Fruit fly (Drosophila melanogaster) whole organism, embryonic: Measurements from ENCODE around the gene CG12477.

Experiments
- Abd-B ChIP-seq: fragments of 200-800 bp; sonication (Bioruptor generic); optimal IDR thresholded peaks from 2 replicates; lab custom pipeline; 2018; ENCODE audit warnings: missing biosample characterization, mild to moderate bottlenecking, missing genetic modification characterization, moderate library complexity
- Blimp-1 ChIP-seq: fragments of 200-800 bp; sonication (Bioruptor generic); optimal IDR thresholded peaks from 3 replicates; lab custom pipeline; 2018; ENCODE audit warnings: missing biosample characterization, missing genetic modification characterization, mild to moderate bottlenecking, moderate library complexity, missing genetic modification reagents
- CG10565 ChIP-seq: fragments of 200-800 bp; sonication (Bioruptor generic); optimal IDR thresholded peaks from 3 replicates; lab custom pipeline; 2016; ENCODE audit warnings: missing biosample characterization, mild to moderate bottlenecking, missing genetic modification characterization
- CG12071 ChIP-seq: fragments of 200-800 bp; sonication (Bioruptor generic); optimal IDR thresholded peaks from 3 replicates; lab custom pipeline; 2018; ENCODE audit warnings: missing biosample characterization, mild to moderate bottlenecking, missing genetic modification characterization
- CG17568 ChIP-seq: fragments of 200-800 bp; sonication (Bioruptor generic); optimal IDR thresholded peaks from 2 replicates; lab custom pipeline; 2018; ENCODE audit warnings: missing biosample characterization, mild to moderate bottlenecking, missing genetic modification characterization, moderate library complexity
- CG18599 ChIP-seq: fragments of 200-800 bp; sonication (Bioruptor generic); optimal IDR thresholded peaks from 3 replicates; lab custom pipeline; 2017; ENCODE audit warnings: missing biosample characterization, missing genetic modification characterization, mild to moderate bottlenecking, moderate library complexity, missing genetic modification reagents
- CG2202 ChIP-seq: fragments of 200-800 bp; sonication (Bioruptor generic); optimal IDR thresholded peaks from 2 replicates; lab custom pipeline; 2018; ENCODE audit warnings: missing biosample characterization, mild to moderate bottlenecking, missing genetic modification characterization
- CG32532 ChIP-seq: fragments of 200-800 bp; sonication (Bioruptor generic); IDR thresholded peaks from 2 replicates; pipeline ENCODE4 v1.3.6; 2022; ENCODE audit warnings: missing biosample characterization, missing genetic modification characterization
- CG3847 ChIP-seq: fragments of 200-800 bp; sonication (Bioruptor generic); IDR thresholded peaks from 2 replicates; pipeline ENCODE4 v1.3.6; 2022; ENCODE audit warnings: missing biosample characterization, missing genetic modification characterization
- CG4282 ChIP-seq: fragments of 200-800 bp; sonication (Bioruptor generic); optimal IDR thresholded peaks from 2 replicates; lab custom pipeline; 2016; ENCODE audit warnings: missing biosample characterization, missing genetic modification characterization
- CG4328 ChIP-seq: fragments of 200-800 bp; sonication (Bioruptor generic); optimal IDR thresholded peaks from 3 replicates; lab custom pipeline; 2017; ENCODE audit warnings: missing biosample characterization, missing genetic modification reagents, missing genetic modification characterization
- CG4730 ChIP-seq: fragments of 200-800 bp; sonication (Bioruptor generic); IDR thresholded peaks from 2 replicates; pipeline ENCODE4 v1.3.6; 2022; ENCODE audit warnings: missing biosample characterization, missing genetic modification characterization
- CG4854 ChIP-seq: fragments of 200-800 bp; sonication (Bioruptor generic); optimal IDR thresholded peaks from 2 replicates; lab custom pipeline; 2016; ENCODE audit warnings: missing biosample characterization, missing genetic modification characterization, inconsistent platforms
- CG7987 ChIP-seq: fragments of 200-800 bp; sonication (Bioruptor generic); optimal IDR thresholded peaks from 2 replicates; lab custom pipeline; 2018; ENCODE audit warnings: missing biosample characterization, mild to moderate bottlenecking, missing genetic modification characterization, moderate library complexity
- CG8281 ChIP-seq: fragments of 200-800 bp; sonication (Bioruptor generic); optimal IDR thresholded peaks from 2 replicates; lab custom pipeline; 2018; ENCODE audit warnings: missing biosample characterization, mild to moderate bottlenecking, missing genetic modification characterization, moderate library complexity
- CG8924 ChIP-seq: fragments of 200-800 bp; optimal IDR thresholded peaks from 3 replicates; lab custom pipeline; 2019; ENCODE audit warnings: missing biosample characterization, mild to moderate bottlenecking, missing genetic modification characterization, moderate library complexity
- Dad ChIP-seq: fragments of 200-800 bp; sonication (Bioruptor generic); optimal IDR thresholded peaks from 3 replicates; lab custom pipeline; 2016; ENCODE audit warnings: missing biosample characterization, missing genetic modification characterization
- Drgx ChIP-seq: fragments of 200-800 bp; sonication (Bioruptor generic); IDR thresholded peaks from 2 replicates; pipeline ENCODE4 v1.3.6; 2022; ENCODE audit warnings: missing biosample characterization, missing genetic modification characterization
- E2f2 ChIP-seq: fragments of 200-800 bp; sonication (Bioruptor generic); IDR thresholded peaks from 2 replicates; pipeline ENCODE4 v1.3.6; 2022; ENCODE audit warnings: missing biosample characterization, missing genetic modification characterization
- ERR ChIP-seq: fragments of 200-800 bp; sonication (Bioruptor generic); optimal IDR thresholded peaks from 2 replicates; lab custom pipeline; 2016; ENCODE audit warnings: missing biosample characterization, missing genetic modification characterization
- Mad ChIP-seq: fragments of 200-800 bp; sonication (Bioruptor generic); optimal IDR thresholded peaks from 2 replicates; lab custom pipeline; 2016; ENCODE audit warnings: missing biosample characterization, missing genetic modification characterization
- PHDP ChIP-seq: fragments of 200-800 bp; sonication (Bioruptor generic); optimal IDR thresholded peaks from 3 replicates; lab custom pipeline; 2018; ENCODE audit warnings: missing biosample characterization, mild to moderate bottlenecking, missing genetic modification characterization, moderate library complexity
- Rfx ChIP-seq: fragments of 200-800 bp; sonication (Bioruptor generic); IDR thresholded peaks from 2 replicates; pipeline ENCODE4 v1.3.6; 2022; ENCODE audit warnings: missing biosample characterization, missing genetic modification characterization
- Trl ChIP-seq, 3 experiments: fragments of >200 bp in 2 of 3; fragments of 200-800 bp in 1 of 3; sonication (Bioruptor generic) in 1 of 3; optimal IDR thresholded peaks; 2 replicates in 1 of 3; 3 replicates in 2 of 3; lab custom pipeline; 2016 to 2017; ENCODE audit warnings: missing biosample characterization in 1 of 3, missing genetic modification characterization in 1 of 3
- ato ChIP-seq: fragments of 200-800 bp; sonication (Bioruptor generic); IDR thresholded peaks from 2 replicates; pipeline ENCODE4 v1.3.6; 2022; ENCODE audit warnings: missing biosample characterization, missing genetic modification characterization; ENCODE audit not compliant: partially characterized antibody
- cg ChIP-seq: fragments of 200-800 bp; sonication (Bioruptor generic); optimal IDR thresholded peaks from 3 replicates; lab custom pipeline; 2019; ENCODE audit warnings: missing biosample characterization, mild to moderate bottlenecking, missing genetic modification characterization, moderate library complexity
- chinmo ChIP-seq: fragments of 200-800 bp; sonication (Bioruptor generic); IDR thresholded peaks from 4 replicates; pipeline ENCODE4 v1.3.6; 2022; ENCODE audit warnings: missing biosample characterization, missing genetic modification characterization; ENCODE audit not compliant: partially characterized antibody
- cwo ChIP-seq: fragments of 200-800 bp; sonication (Bioruptor generic); optimal IDR thresholded peaks from 3 replicates; lab custom pipeline; 2017; ENCODE audit warnings: missing biosample characterization, missing genetic modification characterization, mild to moderate bottlenecking, moderate library complexity, missing genetic modification reagents
- emc ChIP-seq: fragments of 200-800 bp; sonication (Bioruptor generic); optimal IDR thresholded peaks from 2 replicates; lab custom pipeline; 2016; ENCODE audit warnings: missing biosample characterization, missing genetic modification characterization
- ftz-f1 ChIP-seq: fragments of 200-800 bp; sonication (Bioruptor generic); optimal IDR thresholded peaks from 2 replicates; lab custom pipeline; 2016; ENCODE audit warnings: missing biosample characterization, missing genetic modification characterization
- gem ChIP-seq: fragments of 200-800 bp; sonication (Bioruptor generic); optimal IDR thresholded peaks from 2 replicates; lab custom pipeline; 2019; ENCODE audit warnings: missing biosample characterization, mild to moderate bottlenecking, missing genetic modification characterization, moderate library complexity
- grau ChIP-seq: fragments of 200-800 bp; optimal IDR thresholded peaks from 3 replicates; lab custom pipeline; 2019; ENCODE audit warnings: missing biosample characterization, mild to moderate bottlenecking, missing genetic modification characterization, moderate library complexity
- grn ChIP-seq: fragments of 200-800 bp; sonication (Bioruptor generic); optimal IDR thresholded peaks from 3 replicates; lab custom pipeline; 2017; ENCODE audit warnings: missing biosample characterization, missing genetic modification characterization
- gsb ChIP-seq: fragments of 200-800 bp; sonication (Bioruptor generic); IDR thresholded peaks from 2 replicates; pipeline ENCODE4 v1.3.6; 2022; ENCODE audit warnings: missing biosample characterization, missing genetic modification characterization
- nom ChIP-seq: fragments of 200-800 bp; sonication (Bioruptor generic); optimal IDR thresholded peaks from 2 replicates; lab custom pipeline; 2017; ENCODE audit warnings: missing biosample characterization, missing genetic modification characterization, mild to moderate bottlenecking, moderate library complexity, missing genetic modification reagents
- otp ChIP-seq: fragments of 200-800 bp; sonication (Bioruptor generic); IDR thresholded peaks from 3 replicates; pipeline ENCODE4, ENCODE4 v1.3.6; 2022; ENCODE audit warnings: missing biosample characterization, missing genetic modification characterization
- pan ChIP-seq, 4 experiments: fragments of >200 bp in 3 of 4; fragments of 200-800 bp in 1 of 4; sonication (Bioruptor generic) in 1 of 4; optimal IDR thresholded peaks in 3 of 4; IDR thresholded peaks in 1 of 4; 2 replicates each; pipeline versions ENCODE4 v1.3.6 to Lab custom; 2017 to 2022; ENCODE audit warnings: missing biosample characterization in 2 of 4, missing genetic modification characterization in 2 of 4, mixed read lengths in 1 of 4
- pita ChIP-seq: fragments of 200-800 bp; sonication (Bioruptor generic); optimal IDR thresholded peaks from 2 replicates; lab custom pipeline; 2017; ENCODE audit warnings: missing biosample characterization, mild to moderate bottlenecking, missing genetic modification characterization
- row ChIP-seq: fragments of 200-800 bp; sonication (Bioruptor generic); IDR thresholded peaks from 3 replicates; pipeline ENCODE4 v1.3.6; 2022; ENCODE audit warnings: missing biosample characterization, missing genetic modification characterization
- schlank ChIP-seq: fragments of 200-800 bp; sonication (Bioruptor generic); optimal IDR thresholded peaks from 2 replicates; lab custom pipeline; 2018; ENCODE audit warnings: missing biosample characterization, mild to moderate bottlenecking, missing genetic modification characterization
- sd ChIP-seq: fragments of 200-800 bp; sonication (Bioruptor generic); optimal IDR thresholded peaks from 3 replicates; lab custom pipeline; 2018; ENCODE audit warnings: missing biosample characterization, mild to moderate bottlenecking, missing genetic modification characterization, moderate library complexity
- sens ChIP-seq: fragments of 200-800 bp; sonication (Bioruptor generic); peaks from one replicate; lab custom pipeline; 2016; ENCODE audit warnings: missing biosample characterization, missing genetic modification characterization
- sna ChIP-seq: fragments of 200-800 bp; sonication (Bioruptor generic); IDR thresholded peaks from 2 replicates; pipeline ENCODE4 v1.3.6; 2022; ENCODE audit warnings: missing biosample characterization, missing genetic modification characterization; ENCODE audit not compliant: partially characterized antibody
- unpg ChIP-seq: fragments of 200-800 bp; sonication (Bioruptor generic); optimal IDR thresholded peaks from 3 replicates; lab custom pipeline; 2018; ENCODE audit warnings: missing biosample characterization, mild to moderate bottlenecking, missing genetic modification characterization, moderate library complexity
- vvl ChIP-seq: fragments of 200-800 bp; sonication (Bioruptor generic); IDR thresholded peaks from 2 replicates; pipeline ENCODE4 v1.3.6; 2022; ENCODE audit warnings: missing biosample characterization, missing genetic modification characterization
- z ChIP-seq: fragments of 200-800 bp; sonication (Bioruptor generic); IDR thresholded peaks from 3 replicates; pipeline ENCODE4 v1.3.6; 2022; ENCODE audit warnings: missing biosample characterization, missing genetic modification characterization
- zf30C ChIP-seq: fragments of 200-800 bp; sonication (Bioruptor generic); optimal IDR thresholded peaks from 3 replicates; lab custom pipeline; 2018; ENCODE audit warnings: missing biosample characterization, mild to moderate bottlenecking, missing genetic modification characterization

Gene CG12477

dm6 chr3L:18760421-18761045 lies 37.5 kb upstream of the CG12477 start (continued):
- TF ChIP-seq Blimp-1 (peak; percentile 29), CG2202 (tag; lab: Kevin White, UChicago) (no peak), unpg (GFP tag; lab: Kevin White, UChicago) (no peak), gem (tag; lab: Kevin White, UChicago) (peak; percentile 20), grau (peak; percentile 55), pan (optimal IDR thresholded peaks at IDR 0.05; lab: Kevin White, UChicago) (no peak), pan (GFP tag; optimal IDR thresholded peaks at IDR 0.05 in 1 of 2, IDR thresholded peaks at IDR 0.05 in 1 of 2) (peak in 1 of 2 experiments; percentile 8), sd (peak; percentile 21), ato (GFP tag; lab: Robert Waterston, UW) (no peak), row (peak; percentile 32; the same call in 1 of the 3 replicates), nom (peak; percentile 44), CG4282 (no peak), CG10565 (GFP tag; lab: Kevin White, UChicago) (no peak), sna (0 out of 2 replicates have a peak, but pooled peaks have one; percentile 23), ERR (GFP tag; lab: Kevin White, UChicago) (no peak), cg (GFP tag; lab: Kevin White, UChicago) (peak; percentile 47), z (GFP tag; lab: Robert Waterston, UW) (0 out of 3 replicates have a peak, but pooled peaks have one; percentile 53), otp (no peak), Drgx (GFP tag; lab: Robert Waterston, UW) (peak; percentile 79), Trl (optimal IDR thresholded peaks at IDR 0.05; lab: Kevin White, UChicago) (peak; percentile 38 to 57), Trl (GFP tag; optimal IDR thresholded peaks at IDR 0.05; lab: Kevin White, UChicago) (no peak), Rfx (GFP tag; lab: Robert Waterston, UW) (0 out of 2 replicates have a peak, but pooled peaks have one; percentile 17), vvl (GFP tag; lab: Robert Waterston, UW) (peak; percentile 30; the same call in 1 of the 2 replicates), gsb (GFP tag; lab: Robert Waterston, UW) (no peak), Mad (GFP tag; lab: Kevin White, UChicago) (no peak), chinmo (GFP tag; lab: Robert Waterston, UW) (peak; percentile 84; the same call in 2 of the 4 replicates), schlank (no peak), CG4730 (GFP tag; lab: Robert Waterston, UW) (no peak), PHDP (tag; lab: Kevin White, UChicago) (no peak), sens (peak; percentile 79), CG8924 (tag; lab: Kevin White, UChicago) (no peak), E2f2 (GFP tag; lab: Robert Waterston, UW) (peak; percentile 26; the same call in 1 of the 2 replicates), zf30C (GFP tag; lab: Kevin White, UChicago) (no peak), ftz-f1 (GFP tag; lab: Kevin White, UChicago) (peak; percentile 39)

- TF ChIP-seq pita (no peak), CG3847 (GFP tag; lab: Robert Waterston, UW) (no peak), Dad (GFP tag; lab: Kevin White, UChicago) (no peak), CG32532 (GFP tag; lab: Robert Waterston, UW) (no peak), CG7987 (GFP tag; lab: Kevin White, UChicago) (peak; percentile 90), cwo (GFP tag; lab: Kevin White, UChicago) (peak; percentile 100), CG8281 (tag; lab: Kevin White, UChicago) (peak; percentile 41), CG2202 (tag; lab: Kevin White, UChicago) (no peak), chinmo (GFP tag; lab: Robert Waterston, UW) (peak; percentile 100), Abd-B (GFP tag; lab: Kevin White, UChicago) (no peak), emc (no peak), grn (peak; percentile 10), CG4328 (GFP tag; lab: Kevin White, UChicago) (peak; percentile 31), CG4854 (GFP tag; lab: Kevin White, UChicago) (no peak), CG12071 (GFP tag; lab: Kevin White, UChicago) (peak; percentile 20), CG17568 (no peak), cg (GFP tag; lab: Kevin White, UChicago) (peak; percentile 99), CG18599 (peak; percentile 3)
Measured at dm6 chr3L:18758894-18759569, 36.0 kb upstream of the CG12477 start.
